Fruit fly (Drosophila melanogaster) whole organism, embryonic: ENCODE results near the gene Drgx.
A peak's percentile ranks its signal among the peaks of the same experiment; 100 is the strongest.

Source experiments
- Atf-2 ChIP-seq: fragments of 200-800 bp; sonication (Bioruptor generic); optimal IDR thresholded peaks from 2 replicates; lab custom pipeline; 2016; ENCODE audit warnings: missing biosample characterization, missing genetic modification characterization
- CG10959 ChIP-seq: fragments of 200-800 bp; sonication (Bioruptor generic); IDR thresholded peaks from 2 replicates; pipeline ENCODE4 v1.3.6; 2022; ENCODE audit warnings: missing biosample characterization, missing genetic modification characterization
- CG10979 ChIP-seq: fragments of 200-800 bp; sonication (Bioruptor generic); optimal IDR thresholded peaks from 2 replicates; lab custom pipeline; 2018; ENCODE audit warnings: missing biosample characterization, mild to moderate bottlenecking, missing genetic modification characterization, moderate library complexity
- CG14710 ChIP-seq: fragments of 200-800 bp; sonication (Bioruptor generic); optimal IDR thresholded peaks from 3 replicates; lab custom pipeline; 2019; ENCODE audit warnings: missing biosample characterization, mild to moderate bottlenecking, missing genetic modification characterization, moderate library complexity
- CG14965 ChIP-seq: fragments of 200-800 bp; sonication (Bioruptor generic); optimal IDR thresholded peaks from 2 replicates; lab custom pipeline; 2016; ENCODE audit warnings: missing biosample characterization, missing genetic modification characterization, borderline replicate concordance
- CG1529 ChIP-seq: fragments of 200-800 bp; sonication (Bioruptor generic); optimal IDR thresholded peaks from 3 replicates; lab custom pipeline; 2018; ENCODE audit warnings: missing biosample characterization, missing genetic modification characterization
- CG1603 ChIP-seq: fragments of 200-800 bp; sonication (Bioruptor generic); optimal IDR thresholded peaks from 2 replicates; lab custom pipeline; 2019; ENCODE audit warnings: missing biosample characterization, mild to moderate bottlenecking, missing genetic modification characterization, moderate library complexity
- CG18262 ChIP-seq: fragments of 200-800 bp; optimal IDR thresholded peaks from 3 replicates; lab custom pipeline; 2019; ENCODE audit warnings: missing biosample characterization, mild to moderate bottlenecking, missing genetic modification characterization, moderate library complexity
- CG2712 ChIP-seq: fragments of 200-800 bp; optimal IDR thresholded peaks from 3 replicates; lab custom pipeline; 2019; ENCODE audit warnings: missing biosample characterization, mild to moderate bottlenecking, missing genetic modification characterization, moderate library complexity
- CG30431 ChIP-seq: fragments of 200-800 bp; sonication (Bioruptor generic); optimal IDR thresholded peaks from 2 replicates; lab custom pipeline; 2017; ENCODE audit warnings: missing biosample characterization, missing genetic modification characterization
- CG31441 ChIP-seq: fragments of 200-800 bp; sonication (Bioruptor generic); IDR thresholded peaks from 2 replicates; pipeline ENCODE4 v1.3.6; 2022; ENCODE audit warnings: missing biosample characterization, missing genetic modification characterization
- CG32767 ChIP-seq: fragments of 200-800 bp; sonication (Bioruptor generic); IDR thresholded peaks from 2 replicates; pipeline ENCODE4 v1.3.6; 2022; ENCODE audit warnings: missing biosample characterization, missing genetic modification characterization
- CG34422 ChIP-seq: fragments of 200-800 bp; sonication (Bioruptor generic); IDR thresholded peaks from 3 replicates; pipeline ENCODE4 v1.3.6; 2022; ENCODE audit warnings: missing biosample characterization, missing genetic modification characterization
- CG4617 ChIP-seq: fragments of 200-800 bp; sonication (Bioruptor generic); optimal IDR thresholded peaks from 3 replicates; lab custom pipeline; 2016; ENCODE audit warnings: missing biosample characterization, missing genetic modification characterization, borderline replicate concordance
- CG6254 ChIP-seq: fragments of 200-800 bp; sonication (Bioruptor generic); optimal IDR thresholded peaks from 3 replicates; lab custom pipeline; 2017; ENCODE audit warnings: mild to moderate bottlenecking, missing biosample characterization, missing genetic modification reagents, missing genetic modification characterization
- CG6854 ChIP-seq: fragments of 200-800 bp; sonication (Bioruptor generic); optimal IDR thresholded peaks from 3 replicates; lab custom pipeline; 2017; ENCODE audit warnings: missing biosample characterization, mild to moderate bottlenecking, missing genetic modification characterization
- Dfd ChIP-seq, 2 experiments: fragments of >200 bp; optimal IDR thresholded peaks; 2 replicates each; lab custom pipeline; 2017; ENCODE audit warnings: missing biosample characterization in 2 of 2, missing genetic modification characterization in 2 of 2
- Drgx ChIP-seq: fragments of 200-800 bp; sonication (Bioruptor generic); IDR thresholded peaks from 2 replicates; pipeline ENCODE4 v1.3.6; 2022; ENCODE audit warnings: missing biosample characterization, missing genetic modification characterization
- Gsc ChIP-seq: fragments of 200-800 bp; sonication (Bioruptor generic); IDR thresholded peaks from 2 replicates; pipeline ENCODE4 v1.3.6; 2022; ENCODE audit warnings: missing biosample characterization, missing genetic modification characterization
- Hey ChIP-seq: fragments of 200-800 bp; sonication (Bioruptor generic); optimal IDR thresholded peaks from 3 replicates; lab custom pipeline; 2018; ENCODE audit warnings: missing biosample characterization, mild to moderate bottlenecking, missing genetic modification characterization
- HmgZ ChIP-seq: fragments of 200-800 bp; sonication (Bioruptor generic); optimal IDR thresholded peaks from 2 replicates; lab custom pipeline; 2018; ENCODE audit warnings: missing biosample characterization, mild to moderate bottlenecking, missing genetic modification characterization
- Hr3 ChIP-seq: fragments of 200-800 bp; sonication (Bioruptor generic); optimal IDR thresholded peaks from 3 replicates; lab custom pipeline; 2016; ENCODE audit warnings: missing biosample characterization, missing genetic modification characterization
- Lpt ChIP-seq: fragments of >200 bp; optimal IDR thresholded peaks from 2 replicates; lab custom pipeline; 2018; ENCODE audit warnings: missing biosample characterization, missing genetic modification characterization
- Max ChIP-seq: fragments of 200-800 bp; sonication (Bioruptor generic); optimal IDR thresholded peaks from 2 replicates; lab custom pipeline; 2016; ENCODE audit warnings: missing biosample characterization, mild to moderate bottlenecking, missing genetic modification characterization
- Med ChIP-seq: fragments of 200-800 bp; sonication (Bioruptor generic); peaks from one replicate; lab custom pipeline; 2016; ENCODE audit warnings: missing biosample characterization, missing genetic modification characterization, mild to moderate bottlenecking, inconsistent platforms, moderate library complexity
- NK7.1 ChIP-seq: fragments of 200-800 bp; sonication (Bioruptor generic); optimal IDR thresholded peaks from 3 replicates; lab custom pipeline; 2016; ENCODE audit warnings: missing biosample characterization, missing genetic modification characterization
- NfI ChIP-seq: fragments of 200-800 bp; sonication (Bioruptor generic); optimal IDR thresholded peaks from 3 replicates; lab custom pipeline; 2018; ENCODE audit warnings: missing biosample characterization, mild to moderate bottlenecking, missing genetic modification characterization, moderate library complexity
- Optix ChIP-seq: fragments of 200-800 bp; sonication (Bioruptor generic); IDR thresholded peaks from 3 replicates; pipeline ENCODE4 v1.3.6; 2022; ENCODE audit warnings: missing biosample characterization, missing genetic modification characterization
- Ptx1 ChIP-seq: fragments of 200-800 bp; sonication (Bioruptor generic); IDR thresholded peaks from 2 replicates; pipeline ENCODE4 v1.3.6; 2022; ENCODE audit warnings: missing biosample characterization, missing genetic modification characterization
- Rfx ChIP-seq: fragments of 200-800 bp; sonication (Bioruptor generic); IDR thresholded peaks from 2 replicates; pipeline ENCODE4 v1.3.6; 2022; ENCODE audit warnings: missing biosample characterization, missing genetic modification characterization
- Sox100B ChIP-seq: fragments of 200-800 bp; sonication (Bioruptor generic); optimal IDR thresholded peaks from 3 replicates; lab custom pipeline; 2018; ENCODE audit warnings: missing biosample characterization, mild to moderate bottlenecking, missing genetic modification characterization
- Sox102F ChIP-seq: fragments of 200-800 bp; sonication (Bioruptor generic); optimal IDR thresholded peaks from 2 replicates; lab custom pipeline; 2018; ENCODE audit warnings: missing biosample characterization, mild to moderate bottlenecking, missing genetic modification characterization, moderate library complexity
- Spps ChIP-seq: fragments of 200-800 bp; sonication (Bioruptor generic); optimal IDR thresholded peaks from 2 replicates; lab custom pipeline; 2018; ENCODE audit warnings: missing biosample characterization, mild to moderate bottlenecking, missing genetic modification characterization
- Xrp1 ChIP-seq: fragments of 200-800 bp; sonication (Bioruptor generic); IDR thresholded peaks from 2 replicates; pipeline ENCODE4 v1.3.6; 2022; ENCODE audit warnings: missing biosample characterization, missing genetic modification characterization
- ara ChIP-seq: fragments of 200-800 bp; sonication (Bioruptor generic); IDR thresholded peaks from 2 replicates; pipeline ENCODE4 v1.3.6; 2022; ENCODE audit warnings: missing biosample characterization, missing genetic modification characterization
- ato ChIP-seq: fragments of 200-800 bp; sonication (Bioruptor generic); IDR thresholded peaks from 2 replicates; pipeline ENCODE4 v1.3.6; 2022; ENCODE audit warnings: missing biosample characterization, missing genetic modification characterization; ENCODE audit not compliant: partially characterized antibody
- bab2 ChIP-seq: fragments of 200-800 bp; sonication (Bioruptor generic); optimal IDR thresholded peaks from 2 replicates; lab custom pipeline; 2016; ENCODE audit warnings: missing biosample characterization, missing genetic modification characterization
- bowl ChIP-seq: fragments of 200-800 bp; sonication (Bioruptor generic); IDR thresholded peaks from 2 replicates; pipeline ENCODE4 v1.3.6; 2022; ENCODE audit warnings: missing biosample characterization, missing genetic modification characterization
- ci ChIP-seq: fragments of 200-800 bp; sonication (Bioruptor generic); IDR thresholded peaks from 3 replicates; pipeline ENCODE4 v1.3.6; 2022; ENCODE audit warnings: missing biosample characterization, missing genetic modification characterization
- grn ChIP-seq: fragments of 200-800 bp; sonication (Bioruptor generic); optimal IDR thresholded peaks from 3 replicates; lab custom pipeline; 2017; ENCODE audit warnings: missing biosample characterization, missing genetic modification characterization
- gro ChIP-seq: fragments of 200-800 bp; sonication (Bioruptor generic); optimal IDR thresholded peaks from 2 replicates; lab custom pipeline; 2016; ENCODE audit warnings: missing biosample characterization, missing genetic modification characterization
- jumu ChIP-seq: fragments of 200-800 bp; sonication (Bioruptor generic); optimal IDR thresholded peaks from 3 replicates; lab custom pipeline; 2016; ENCODE audit warnings: missing biosample characterization, missing genetic modification characterization
- lola ChIP-seq, 3 experiments: fragments of >200 bp in 2 of 3; fragments of 200-800 bp in 1 of 3; sonication (Bioruptor generic) in 1 of 3; optimal IDR thresholded peaks; 2 replicates each; lab custom pipeline; 2017 to 2019; ENCODE audit warnings: missing biosample characterization in 3 of 3, missing genetic modification characterization in 3 of 3, mild to moderate bottlenecking in 1 of 3, moderate library complexity in 1 of 3
- p53 ChIP-seq: fragments of 200-800 bp; sonication (Bioruptor generic); optimal IDR thresholded peaks from 2 replicates; lab custom pipeline; 2016; ENCODE audit warnings: missing biosample characterization, missing genetic modification characterization
- row ChIP-seq: fragments of 200-800 bp; sonication (Bioruptor generic); IDR thresholded peaks from 3 replicates; pipeline ENCODE4 v1.3.6; 2022; ENCODE audit warnings: missing biosample characterization, missing genetic modification characterization
- sens-2 ChIP-seq: fragments of 200-800 bp; sonication (Bioruptor generic); IDR thresholded peaks from 2 replicates; pipeline ENCODE4 v1.3.6; 2022; ENCODE audit warnings: missing biosample characterization, missing genetic modification characterization
- sqz ChIP-seq: fragments of 200-800 bp; sonication (Bioruptor generic); optimal IDR thresholded peaks from 3 replicates; lab custom pipeline; 2018; ENCODE audit warnings: missing biosample characterization, mild to moderate bottlenecking, missing genetic modification characterization
- vnd ChIP-seq: fragments of 200-800 bp; sonication (Bioruptor generic); IDR thresholded peaks from 3 replicates; pipeline ENCODE4 v1.3.6; 2022; ENCODE audit warnings: missing biosample characterization, missing genetic modification characterization; ENCODE audit not compliant: partially characterized antibody
- wor ChIP-seq: fragments of 200-800 bp; sonication (Bioruptor generic); IDR thresholded peaks from 2 replicates; pipeline ENCODE4 v1.3.6; 2022; ENCODE audit warnings: missing biosample characterization, missing genetic modification characterization
- zf30C ChIP-seq: fragments of 200-800 bp; sonication (Bioruptor generic); optimal IDR thresholded peaks from 3 replicates; lab custom pipeline; 2018; ENCODE audit warnings: missing biosample characterization, mild to moderate bottlenecking, missing genetic modification characterization
- zfh1 ChIP-seq: fragments of 200-800 bp; sonication (Bioruptor generic); IDR thresholded peaks from 3 replicates; pipeline ENCODE4 v1.3.6; 2022; ENCODE audit warnings: missing biosample characterization, missing genetic modification characterization

Gene Drgx

dm6 chr2L:3624784-3625183 lies 37.8 kb upstream of the Drgx start (continued):
- no peak for TF ChIP-seq Lpt
- TF ChIP-seq CG6854 (GFP tag; lab: Kevin White, UChicago) = no peak
- TF ChIP-seq lola (GFP tag; optimal IDR thresholded peaks at IDR 0.05; lab: Kevin White, UChicago) = peak in 1 of 3 experiments; percentile 45
- 0 out of 3 replicates have a peak, but pooled peaks have one; percentile 17 for TF ChIP-seq CG34422 (GFP tag; lab: Robert Waterston, UW)
- 0 out of 3 replicates have a peak, but pooled peaks have one; percentile 18 for TF ChIP-seq Optix (GFP tag; lab: Robert Waterston, UW)
- TF ChIP-seq zfh1 (GFP tag; lab: Robert Waterston, UW) = peak; percentile 59; the same call in 1 of the 3 replicates
- peak; percentile 48; the same call in 1 of the 2 replicates for TF ChIP-seq Xrp1 (GFP tag; lab: Robert Waterston, UW)
- TF ChIP-seq ato (GFP tag; lab: Robert Waterston, UW) = no peak
- no peak for TF ChIP-seq CG30431 (GFP tag; lab: Kevin White, UChicago)
- TF ChIP-seq Sox102F (GFP tag; lab: Kevin White, UChicago) = peak; percentile 38
- TF ChIP-seq sqz (GFP tag; lab: Kevin White, UChicago) = no peak
- TF ChIP-seq Gsc (GFP tag; lab: Robert Waterston, UW) = no peak
- TF ChIP-seq CG2712 (tag; lab: Kevin White, UChicago) = peak; percentile 46
- TF ChIP-seq CG14965 (GFP tag; lab: Kevin White, UChicago) = no peak
- no peak for TF ChIP-seq Hey (tag; lab: Kevin White, UChicago)
- TF ChIP-seq ara (GFP tag; lab: Robert Waterston, UW) = peak; percentile 36; the same call in 1 of the 2 replicates
- no peak for TF ChIP-seq p53 (GFP tag; lab: Kevin White, UChicago)
- peak; percentile 48; the same call in 2 of the 3 replicates for TF ChIP-seq row (GFP tag; lab: Robert Waterston, UW)
- no peak for TF ChIP-seq bab2 (GFP tag; lab: Kevin White, UChicago)
- TF ChIP-seq Spps = peak; percentile 10
- peak; percentile 28 for TF ChIP-seq CG14710
- 0 out of 2 replicates have a peak, but pooled peaks have one; percentile 39 for TF ChIP-seq sens-2 (GFP tag; lab: Robert Waterston, UW)
- no peak for TF ChIP-seq wor (GFP tag; lab: Robert Waterston, UW)
- TF ChIP-seq CG18262 = peak; percentile 30
- TF ChIP-seq bowl (GFP tag; lab: Robert Waterston, UW) = no peak
- TF ChIP-seq Sox100B (GFP tag; lab: Kevin White, UChicago) = no peak
- TF ChIP-seq Hr3 = peak; percentile 17
- TF ChIP-seq jumu (GFP tag; lab: Kevin White, UChicago) = no peak
- TF ChIP-seq Dfd (GFP tag; optimal IDR thresholded peaks at IDR 0.05; lab: Kevin White, UChicago) = no peak
- peak; percentile 47 for TF ChIP-seq Drgx (GFP tag; lab: Robert Waterston, UW)
- peak; percentile 34 for TF ChIP-seq CG10979
- TF ChIP-seq Max (GFP tag; lab: Kevin White, UChicago) = no peak
- no peak for TF ChIP-seq Med (GFP tag; lab: Kevin White, UChicago)
- TF ChIP-seq Rfx = no peak
- peak; percentile 13; the same call in 1 of the 3 replicates for TF ChIP-seq ci
- TF ChIP-seq CG32767 (GFP tag; lab: Robert Waterston, UW) = no peak
- peak; percentile 68 for TF ChIP-seq grn (GFP tag; lab: Kevin White, UChicago)
- no peak for TF ChIP-seq Atf-2 (GFP tag; lab: Kevin White, UChicago)
- TF ChIP-seq Ptx1 (GFP tag; lab: Robert Waterston, UW) = peak; percentile 32; the same call in 1 of the 2 replicates
- TF ChIP-seq zf30C (GFP tag; lab: Kevin White, UChicago) = peak; percentile 51
- peak; percentile 32 for TF ChIP-seq CG1529 (GFP tag; lab: Kevin White, UChicago)
- no peak for TF ChIP-seq NK7.1 (GFP tag; lab: Kevin White, UChicago)
- TF ChIP-seq vnd (GFP tag; lab: Robert Waterston, UW) = no peak
- no peak for TF ChIP-seq CG4617 (GFP tag; lab: Kevin White, UChicago)
- TF ChIP-seq gro (GFP tag; lab: Kevin White, UChicago) = no peak
- TF ChIP-seq CG1603 = peak; percentile 37
- TF ChIP-seq HmgZ (tag; lab: Kevin White, UChicago) = no peak
- TF ChIP-seq CG31441 (GFP tag; lab: Robert Waterston, UW) = 0 out of 2 replicates have a peak, but pooled peaks have one; percentile 17
- no peak for TF ChIP-seq NfI
- TF ChIP-seq CG10959 = no peak
- TF ChIP-seq CG6254 (GFP tag; lab: Kevin White, UChicago) = peak; percentile 38
